Worm (Caenorhabditis elegans) whole organism, midembryonic: Measurements from ENCODE around the gene srw-48.

Source experiments
- T22C8.4 ChIP-seq: fragments of 200-800 bp; sonication (Bioruptor generic); IDR thresholded peaks from 2 replicates; pipeline ENCODE4 v1.3.6; 2022; ENCODE audit warnings: missing genetic modification characterization, missing compliant biosample characterization
- cog-1 ChIP-seq: sonication (generic microtip); optimal IDR thresholded peaks from 2 replicates; lab custom pipeline; 2016; ENCODE audit warnings: missing genetic modification characterization, missing compliant biosample characterization
- flt-1 ChIP-seq: fragments of 200-800 bp; sonication (Bioruptor generic); IDR thresholded peaks from 2 replicates; pipeline ENCODE4 v1.3.6; 2022; ENCODE audit warnings: missing genetic modification characterization, missing compliant biosample characterization
- klf-2 ChIP-seq: fragments of 200-800 bp; sonication (Bioruptor generic); conservative IDR thresholded peaks from 2 replicates; pipeline ENCODE4 v1.3.6; 2022; ENCODE audit warnings: missing genetic modification reagents, missing genetic modification characterization, missing compliant biosample characterization
- med-1 ChIP-seq: sonication (generic microtip); optimal IDR thresholded peaks from 2 replicates; lab custom pipeline; 2017; ENCODE audit warnings: missing genetic modification characterization, mild to moderate bottlenecking, missing compliant biosample characterization, antibody characterized with exemption, missing genetic modification reagents; ENCODE audit not compliant: insufficient read depth
- ref-1 ChIP-seq: fragments of 200-800 bp; sonication (Bioruptor generic); conservative IDR thresholded peaks from 2 replicates; pipeline ENCODE4 v1.3.6; 2022; ENCODE audit warnings: missing genetic modification reagents, missing genetic modification characterization, missing compliant biosample characterization
- tab-1 ChIP-seq: fragments of 200-800 bp; sonication (Bioruptor generic); IDR thresholded peaks from 2 replicates; pipeline ENCODE4 v1.3.6; 2022; ENCODE audit warnings: missing genetic modification characterization, missing compliant biosample characterization
- ztf-23 ChIP-seq: fragments of 200-800 bp; sonication (Bioruptor generic); IDR thresholded peaks from 2 replicates; pipeline ENCODE4 v1.3.6; 2022; ENCODE audit warnings: missing genetic modification reagents, missing genetic modification characterization, missing compliant biosample characterization
- ztf-29 ChIP-seq: fragments of 200-800 bp; sonication (Bioruptor generic); IDR thresholded peaks from 2 replicates; pipeline ENCODE4 v1.3.6; 2022; ENCODE audit warnings: missing genetic modification reagents, missing genetic modification characterization, missing compliant biosample characterization

srw-48 gene

DNA sequence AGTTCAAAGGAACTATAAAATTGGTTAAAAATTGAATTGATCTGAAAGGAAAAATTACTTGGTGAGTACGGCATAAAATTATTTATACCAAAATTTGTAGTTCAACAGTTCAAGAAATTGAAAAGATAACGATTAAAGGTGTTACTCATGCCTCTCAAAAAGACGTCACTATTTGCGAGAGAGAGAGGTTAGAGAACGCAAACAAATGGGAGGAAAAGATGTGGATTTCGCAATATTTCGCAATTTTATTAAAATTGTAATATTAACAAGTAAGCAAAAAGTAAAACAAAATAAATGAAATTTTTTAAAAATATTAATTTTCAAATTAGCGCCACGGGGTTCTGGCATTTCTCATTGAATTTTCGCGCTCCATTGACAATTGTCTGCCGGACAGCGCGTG is 25.7 kb upstream of the srw-48 start, which contains the start of gene F13A7.11:
Gene F13A7.11 (minus strand): TSS at position 174 of the 400 bp plus-strand sequence.
- TF ChIP-seq ztf-29 (GFP tag; lab: Robert Waterston, UW) (no peak), tab-1 (GFP tag; lab: Robert Waterston, UW) (no peak), flt-1 (GFP tag; lab: Robert Waterston, UW) (no peak), ztf-23 (no peak), cog-1 (tag; lab: Kevin White, UChicago) (no peak), ref-1 (GFP tag; lab: Robert Waterston, UW) (no peak)

DNA sequence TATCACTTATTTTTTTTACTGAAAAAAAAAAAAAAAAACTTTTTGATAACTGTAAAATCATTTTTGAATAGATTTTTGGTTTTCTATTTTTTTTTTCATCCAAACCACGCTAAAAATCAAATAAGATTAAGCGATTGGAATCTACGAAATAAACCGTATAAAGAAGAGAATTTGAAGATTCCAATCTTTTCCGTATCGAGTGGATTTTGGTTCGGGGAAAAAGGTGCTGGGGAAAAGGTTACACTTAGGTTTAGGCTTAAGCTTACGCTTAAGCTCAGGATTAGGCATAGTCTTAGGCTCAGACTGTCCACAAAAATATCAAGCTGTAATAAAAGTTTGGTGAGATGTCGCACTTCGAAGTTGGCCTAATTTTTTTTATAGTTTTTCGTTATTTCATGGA is 25.1 kb upstream of the srw-48 start, which contains the start of gene F13A7.12:
Gene F13A7.12 (plus strand): TSS at position 301 of the 400 bp plus-strand sequence.
- TF ChIP-seq ztf-29 (GFP tag; lab: Robert Waterston, UW), result peak; percentile 30; the same call in 1 of the 2 replicates
- TF ChIP-seq flt-1 (GFP tag; lab: Robert Waterston, UW), result no peak
- TF ChIP-seq ref-1 (GFP tag; lab: Robert Waterston, UW), result no peak

DNA sequence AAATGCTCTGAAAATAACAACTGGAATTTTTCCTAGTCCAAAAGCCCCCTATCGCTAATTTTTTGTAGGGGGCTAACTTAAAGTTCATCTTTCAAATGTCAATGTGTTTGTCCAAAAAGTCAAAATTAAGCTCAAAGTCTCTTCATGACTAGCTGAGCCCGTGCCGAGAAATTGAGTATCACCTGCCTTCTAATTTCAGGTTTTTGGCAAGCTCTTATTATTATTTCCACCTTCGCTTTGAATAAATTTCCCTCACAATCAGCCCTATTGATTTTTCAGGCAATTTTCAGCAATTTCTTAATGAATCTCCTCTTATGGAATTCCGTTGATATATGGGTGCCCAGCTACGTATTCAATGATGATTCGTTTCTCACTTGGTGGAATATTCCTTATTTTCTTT is 21.4 kb upstream of the srw-48 start, which contains the start of gene sre-36:
Gene sre-36 (plus strand): TSS at position 301 of the 400 bp plus-strand sequence.
- TF ChIP-seq cog-1 (tag; lab: Kevin White, UChicago), result no peak
- no peak for TF ChIP-seq ref-1 (GFP tag; lab: Robert Waterston, UW)
- no peak for TF ChIP-seq klf-2 (GFP tag; lab: Robert Waterston, UW)
- no peak for TF ChIP-seq med-1 (GFP tag; lab: Kevin White, UChicago)
- no peak for TF ChIP-seq tab-1 (GFP tag; lab: Robert Waterston, UW)
- no peak for TF ChIP-seq ztf-23
- no peak for TF ChIP-seq T22C8.4
- no peak for TF ChIP-seq flt-1 (GFP tag; lab: Robert Waterston, UW)
- no peak for TF ChIP-seq ztf-29 (GFP tag; lab: Robert Waterston, UW)

DNA sequence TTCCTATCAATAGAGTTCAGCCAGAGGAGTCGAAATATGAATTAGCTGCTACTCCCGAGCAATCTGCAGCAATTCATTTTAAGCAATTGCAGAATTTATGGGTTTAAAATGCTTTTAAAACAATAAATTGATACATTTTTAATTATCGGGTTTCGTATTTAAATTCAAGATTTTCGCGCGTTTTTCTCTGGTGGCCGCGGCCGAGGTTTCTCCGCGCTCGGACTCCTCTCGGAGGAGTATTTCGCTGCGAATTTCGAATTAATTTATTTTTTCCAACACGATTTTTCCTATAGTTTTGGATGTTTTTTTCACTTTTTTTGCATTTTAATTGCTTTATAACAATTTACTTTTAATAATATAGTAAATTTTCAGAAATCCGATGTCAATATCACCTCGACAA is 19.3 kb upstream of the srw-48 start, which contains the start of gene F13A7.14:
Gene F13A7.14 (plus strand): TSS at position 373 of the 400 bp plus-strand sequence.
- TF ChIP-seq flt-1 (GFP tag; lab: Robert Waterston, UW) (peak; percentile 74), ztf-29 (GFP tag; lab: Robert Waterston, UW) (no peak), ref-1 (GFP tag; lab: Robert Waterston, UW) (no peak), klf-2 (GFP tag; lab: Robert Waterston, UW) (no peak), T22C8.4 (no peak), tab-1 (GFP tag; lab: Robert Waterston, UW) (no peak), med-1 (GFP tag; lab: Kevin White, UChicago) (no peak), cog-1 (tag; lab: Kevin White, UChicago) (peak; percentile 9), ztf-23 (peak; percentile 81)

DNA sequence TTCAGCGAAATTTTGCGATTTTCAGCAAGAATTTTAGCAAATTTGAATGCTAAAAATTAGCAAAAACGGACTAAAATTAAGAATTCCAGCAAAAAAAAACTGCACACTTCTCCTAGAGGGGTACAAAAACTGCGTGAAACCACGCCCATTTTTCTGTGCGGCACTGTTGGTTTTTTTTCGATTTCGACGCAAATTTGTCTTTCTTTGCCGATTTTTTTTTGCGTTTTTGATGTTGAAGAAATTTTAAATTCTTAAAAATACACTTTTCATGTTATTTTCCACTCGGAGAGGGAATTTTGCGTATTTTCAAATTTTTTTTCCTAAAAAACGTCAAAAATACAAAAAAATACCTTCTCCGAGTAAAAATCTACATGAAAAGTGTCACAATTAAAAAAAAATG is 16.8 kb upstream of the srw-48 start, which contains the start of gene syp-1:
Gene syp-1 (plus strand): TSS at position 301 of the 400 bp plus-strand sequence.
- TF ChIP-seq klf-2 (GFP tag; lab: Robert Waterston, UW) (no peak), ref-1 (GFP tag; lab: Robert Waterston, UW) (no peak), ztf-29 (GFP tag; lab: Robert Waterston, UW) (no peak)

DNA sequence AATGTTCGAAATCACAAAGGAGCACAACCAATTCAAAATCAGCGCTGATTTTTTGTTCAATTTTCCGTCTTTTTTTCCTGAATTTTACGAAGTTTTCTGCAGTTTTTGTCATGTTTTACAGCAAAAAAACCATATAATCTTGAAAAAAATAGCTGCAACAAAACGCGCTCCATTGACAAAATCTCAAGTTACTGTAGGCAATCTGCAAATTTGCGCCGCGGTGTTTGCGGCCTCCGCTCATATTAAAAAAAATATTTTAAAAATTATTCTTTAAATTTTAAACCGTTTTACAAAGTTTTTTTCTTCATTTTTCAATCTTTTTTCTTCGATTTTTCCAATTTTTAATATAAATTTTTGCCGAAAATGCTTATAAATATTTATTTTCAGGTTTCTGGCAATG is 15.4 kb upstream of the srw-48 start:
- TF ChIP-seq ztf-29 (GFP tag; lab: Robert Waterston, UW) (no peak), klf-2 (GFP tag; lab: Robert Waterston, UW) (no peak), flt-1 (GFP tag; lab: Robert Waterston, UW) (no peak), med-1 (GFP tag; lab: Kevin White, UChicago) (no peak), T22C8.4 (no peak), cog-1 (tag; lab: Kevin White, UChicago) (no peak)

DNA sequence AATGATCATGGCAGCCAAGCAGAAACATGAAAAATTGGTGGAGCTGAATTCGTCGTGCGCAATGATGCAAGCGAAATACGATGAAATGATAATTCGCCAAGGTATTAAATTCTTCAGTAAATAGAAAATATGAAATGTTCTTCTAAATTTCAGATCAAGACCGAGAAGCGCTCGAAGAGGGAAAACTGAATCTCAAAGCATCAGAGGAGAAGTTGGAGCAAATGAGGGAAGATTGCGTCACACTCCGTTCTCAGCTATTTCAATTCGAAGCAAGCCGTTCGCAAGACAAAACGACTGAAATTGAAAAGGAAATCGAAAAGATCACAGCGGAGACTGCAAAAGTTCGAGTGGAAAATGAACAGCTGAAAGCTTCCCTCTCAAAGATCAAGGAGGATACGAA is 14.4 kb upstream of the srw-48 start:
- TF ChIP-seq ztf-29 (GFP tag; lab: Robert Waterston, UW) (no peak), cog-1 (tag; lab: Kevin White, UChicago) (no peak), ref-1 (GFP tag; lab: Robert Waterston, UW) (no peak), ztf-23 (no peak), med-1 (GFP tag; lab: Kevin White, UChicago) (no peak), tab-1 (GFP tag; lab: Robert Waterston, UW) (no peak), klf-2 (GFP tag; lab: Robert Waterston, UW) (no peak), flt-1 (GFP tag; lab: Robert Waterston, UW) (no peak), T22C8.4 (no peak)

DNA sequence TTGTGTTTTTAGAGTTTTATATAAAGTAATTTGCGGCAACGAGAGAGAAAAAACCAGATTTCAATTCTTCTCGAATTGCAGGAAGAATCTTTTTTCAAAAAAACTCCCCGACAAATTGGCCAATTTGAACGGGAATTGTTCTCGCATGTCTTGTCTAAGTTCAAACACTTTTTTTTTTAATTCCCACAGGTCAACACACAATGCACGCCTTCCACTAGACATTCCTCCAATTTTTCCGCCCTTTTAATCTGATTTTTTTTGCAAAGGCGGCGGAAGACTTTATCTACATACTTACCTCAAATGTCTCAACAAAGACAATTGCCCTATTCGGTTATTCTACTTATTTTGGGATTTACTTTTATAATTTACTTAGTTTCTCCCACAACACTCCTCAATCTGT is 13.1 kb upstream of the srw-48 start, which contains the start of gene F26D2.3:
Gene F26D2.3 (plus strand): TSS at position 301 of the 400 bp plus-strand sequence.
- TF ChIP-seq T22C8.4 (no peak), flt-1 (GFP tag; lab: Robert Waterston, UW) (no peak), ref-1 (GFP tag; lab: Robert Waterston, UW) (no peak), ztf-29 (GFP tag; lab: Robert Waterston, UW) (no peak)

DNA sequence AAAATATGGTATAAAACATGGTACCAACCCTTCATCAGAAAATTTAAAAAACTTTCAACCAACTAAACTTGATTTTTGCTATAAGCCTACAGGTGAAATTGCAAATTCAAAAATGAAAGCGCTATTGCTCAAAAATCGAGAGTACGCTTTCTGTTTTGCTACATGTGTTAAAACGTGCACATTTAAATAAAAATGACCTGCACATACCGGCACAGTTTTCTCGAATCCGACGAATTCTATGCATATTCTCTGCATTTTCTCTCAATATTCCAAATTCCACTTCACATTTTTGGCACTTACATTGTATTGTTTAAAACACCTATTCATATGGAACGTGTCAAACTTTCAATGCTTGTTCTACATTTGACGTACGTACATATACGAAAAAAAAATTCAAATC is 10.3 kb upstream of the srw-48 start, which contains the start of gene srh-145:
Gene srh-145 (plus strand): TSS at position 193 of the 400 bp plus-strand sequence.
- TF ChIP-seq flt-1 (GFP tag; lab: Robert Waterston, UW), result no peak
- no peak for TF ChIP-seq ztf-29 (GFP tag; lab: Robert Waterston, UW)
- TF ChIP-seq tab-1 (GFP tag; lab: Robert Waterston, UW), result no peak
- no peak for TF ChIP-seq T22C8.4
- TF ChIP-seq cog-1 (tag; lab: Kevin White, UChicago), result no peak
- TF ChIP-seq ref-1 (GFP tag; lab: Robert Waterston, UW), result no peak
- no peak for TF ChIP-seq med-1 (GFP tag; lab: Kevin White, UChicago)
- no peak for TF ChIP-seq klf-2 (GFP tag; lab: Robert Waterston, UW)
- TF ChIP-seq ztf-23, result no peak

DNA sequence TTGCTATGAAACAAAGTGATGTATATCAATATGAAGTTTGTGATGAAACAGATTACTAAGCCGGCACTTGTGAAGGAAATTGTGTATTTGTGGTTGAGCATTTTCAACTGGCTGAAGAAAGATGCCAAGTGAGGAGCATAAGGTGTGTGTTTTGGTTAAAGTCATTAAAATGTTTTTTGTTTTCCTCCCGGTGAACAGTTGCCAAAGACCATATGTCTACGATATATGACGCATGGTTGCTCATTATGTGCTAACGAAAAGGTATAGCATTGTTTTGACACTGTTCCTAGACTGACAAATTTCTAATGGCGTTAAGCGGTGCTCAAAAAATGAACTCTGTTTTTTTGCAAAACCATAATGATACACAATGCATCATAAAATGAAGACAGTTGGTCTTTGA is 3.8 kb upstream of the srw-48 start, which contains the start of gene str-55:
Gene str-55 (minus strand): TSS at position 101 of the 400 bp plus-strand sequence.
- no peak for TF ChIP-seq med-1 (GFP tag; lab: Kevin White, UChicago)
- TF ChIP-seq tab-1 (GFP tag; lab: Robert Waterston, UW), result no peak
- TF ChIP-seq ztf-23, result no peak
- TF ChIP-seq ref-1 (GFP tag; lab: Robert Waterston, UW), result no peak
- TF ChIP-seq ztf-29 (GFP tag; lab: Robert Waterston, UW), result no peak
- TF ChIP-seq klf-2 (GFP tag; lab: Robert Waterston, UW), result no peak
- TF ChIP-seq T22C8.4, result no peak
- no peak for TF ChIP-seq flt-1 (GFP tag; lab: Robert Waterston, UW)
- no peak for TF ChIP-seq cog-1 (tag; lab: Kevin White, UChicago)
